Worm (Caenorhabditis elegans) whole organism, L1 larva: Measurements from ENCODE around the gene K09F6.11.
"Not testable (repeated sequence)": the region's sequence is repeated elsewhere in the genome, so short reads cannot be mapped to it uniquely, and the experiment has no call there.

ENCODE experiments used
- C04F5.9 ChIP-seq: sonication (generic microtip); optimal IDR thresholded peaks from 2 replicates; lab custom pipeline; 2016; ENCODE audit warnings: missing genetic modification characterization, missing compliant biosample characterization
- C16A3.4 ChIP-seq: fragments of 150-350 bp; optimal IDR thresholded peaks from 2 replicates; lab custom pipeline; 2014; ENCODE audit warnings: missing biosample characterization, missing genetic modification characterization
- F16B12.6 ChIP-seq: fragments of 150-350 bp; optimal IDR thresholded peaks from 2 replicates; lab custom pipeline; 2014; ENCODE audit warnings: missing biosample characterization, missing genetic modification characterization
- Y116A8C.19 ChIP-seq: sonication (generic microtip); optimal IDR thresholded peaks from 2 replicates; lab custom pipeline; 2016; ENCODE audit warnings: missing compliant biosample characterization, missing genetic modification characterization, borderline replicate concordance
- alr-1 ChIP-seq: fragments of 200-800 bp; sonication (Bioruptor generic); optimal IDR thresholded peaks from 2 replicates; lab custom pipeline; 2018; ENCODE audit warnings: borderline replicate concordance, mild to moderate bottlenecking, missing genetic modification characterization, missing compliant biosample characterization
- blmp-1 ChIP-seq: fragments of 150-350 bp; optimal IDR thresholded peaks from 2 replicates; lab custom pipeline; 2014; ENCODE audit warnings: missing biosample characterization, missing genetic modification characterization
- ceh-8 ChIP-seq: fragments of 200-800 bp; sonication (Bioruptor generic); optimal IDR thresholded peaks from 2 replicates; lab custom pipeline; 2018; ENCODE audit warnings: mild to moderate bottlenecking, missing genetic modification characterization, moderate library complexity, missing compliant biosample characterization
- ceh-88 ChIP-seq: fragments of 200-800 bp; sonication (Bioruptor generic); IDR thresholded peaks from 2 replicates; pipeline ENCODE4 v1.3.6; 2022; ENCODE audit warnings: missing genetic modification characterization, missing compliant biosample characterization
- ceh-90 ChIP-seq: sonication (generic microtip); optimal IDR thresholded peaks from 2 replicates; lab custom pipeline; 2016; ENCODE audit warnings: missing genetic modification characterization, missing compliant biosample characterization
- ces-1 ChIP-seq: fragments of 150-350 bp; optimal IDR thresholded peaks from 2 replicates; lab custom pipeline; 2014; ENCODE audit warnings: missing biosample characterization, missing genetic modification reagents, missing genetic modification characterization
- efl-1 ChIP-seq, 4 experiments: fragments of 150-350 bp; optimal IDR thresholded peaks in 3 of 4; peaks in 1 of 4; 1 replicate in 1 of 4; 2 replicates in 3 of 4; lab custom pipeline; 2014; ENCODE audit warnings: missing biosample characterization in 2 of 4, missing genetic modification characterization in 2 of 4, missing genetic modification reagents in 2 of 4
- efl-3 ChIP-seq: fragments of 200-800 bp; sonication (Bioruptor generic); optimal IDR thresholded peaks from 2 replicates; lab custom pipeline; 2018; ENCODE audit warnings: mild to moderate bottlenecking, missing genetic modification characterization, missing compliant biosample characterization
- egl-27 ChIP-seq, 2 experiments: fragments of 150-350 bp in 1 of 2; sonication (generic microtip); optimal IDR thresholded peaks; 3 replicates each; lab custom pipeline; 2017 to 2018; ENCODE audit warnings: missing biosample characterization in 2 of 2, missing genetic modification characterization in 2 of 2, missing genetic modification reagents in 2 of 2
- elt-2 ChIP-seq: sonication (generic microtip); optimal IDR thresholded peaks from 2 replicates; lab custom pipeline; 2016; ENCODE audit warnings: missing genetic modification characterization, mild to moderate bottlenecking, inconsistent platforms, missing compliant biosample characterization, missing genetic modification reagents
- ets-5 ChIP-seq: fragments of 200-800 bp; sonication (Bioruptor generic); IDR thresholded peaks from 2 replicates; pipeline ENCODE4 v1.3.6; 2022; ENCODE audit warnings: missing genetic modification characterization, missing compliant biosample characterization
- hlh-17 ChIP-seq: fragments of 200-800 bp; sonication (Bioruptor generic); optimal IDR thresholded peaks from 2 replicates; lab custom pipeline; 2018; ENCODE audit warnings: missing genetic modification characterization, mild to moderate bottlenecking, missing compliant biosample characterization, moderate library complexity, borderline replicate concordance
- hlh-4 ChIP-seq: sonication (generic microtip); optimal IDR thresholded peaks from 2 replicates; lab custom pipeline; 2016; ENCODE audit warnings: mild to moderate bottlenecking, missing genetic modification characterization, missing compliant biosample characterization
- hpl-2 ChIP-seq: fragments of 150-350 bp; optimal IDR thresholded peaks from 2 replicates; lab custom pipeline; 2014; ENCODE audit warnings: missing biosample characterization, missing genetic modification reagents, missing genetic modification characterization
- irx-1 ChIP-seq: sonication (generic microtip); optimal IDR thresholded peaks from 2 replicates; lab custom pipeline; 2016; ENCODE audit warnings: missing genetic modification characterization, missing compliant biosample characterization
- lin-14 ChIP-seq: fragments of 200-800 bp; sonication (Bioruptor generic); optimal IDR thresholded peaks from 2 replicates; lab custom pipeline; 2018; ENCODE audit warnings: mild to moderate bottlenecking, missing genetic modification characterization, moderate library complexity, missing compliant biosample characterization
- lin-35 ChIP-seq, 2 experiments: fragments of 150-350 bp; optimal IDR thresholded peaks; 2 replicates each; lab custom pipeline; 2014; ENCODE audit warnings: missing biosample characterization in 2 of 2, missing genetic modification characterization in 2 of 2, missing genetic modification reagents in 2 of 2
- lsy-2 ChIP-seq, 2 experiments: fragments of 150-350 bp; optimal IDR thresholded peaks; 2 replicates each; lab custom pipeline; 2014; ENCODE audit warnings: missing biosample characterization in 2 of 2, missing genetic modification characterization in 2 of 2
- mep-1 ChIP-seq: fragments of 150-350 bp; optimal IDR thresholded peaks from 2 replicates; lab custom pipeline; 2014; ENCODE audit warnings: missing biosample characterization, missing genetic modification characterization
- nhr-19 ChIP-seq: fragments of 200-800 bp; sonication (Bioruptor generic); conservative IDR thresholded peaks from 2 replicates; pipeline ENCODE4 v1.3.6; 2022; ENCODE audit warnings: missing genetic modification characterization, missing compliant biosample characterization
- nhr-28 ChIP-seq: fragments of 150-350 bp; optimal IDR thresholded peaks from 2 replicates; lab custom pipeline; 2014; ENCODE audit warnings: missing biosample characterization, missing genetic modification characterization
- nhr-47 ChIP-seq: sonication (generic microtip); optimal IDR thresholded peaks from 2 replicates; lab custom pipeline; 2016; ENCODE audit warnings: mild to moderate bottlenecking, missing genetic modification characterization, moderate library complexity, missing compliant biosample characterization
- nhr-77 ChIP-seq: fragments of 150-350 bp; optimal IDR thresholded peaks from 2 replicates; lab custom pipeline; 2014; ENCODE audit warnings: missing biosample characterization, missing genetic modification characterization
- nhr-84 ChIP-seq: sonication (generic microtip); optimal IDR thresholded peaks from 2 replicates; lab custom pipeline; 2017; ENCODE audit warnings: missing biosample characterization, missing genetic modification characterization
- nhr-90 ChIP-seq: sonication (generic microtip); optimal IDR thresholded peaks from 2 replicates; lab custom pipeline; 2016; ENCODE audit warnings: mild to moderate bottlenecking, missing genetic modification characterization, missing compliant biosample characterization; ENCODE audit not compliant: poor library complexity
- pag-3 ChIP-seq: sonication (generic microtip); optimal IDR thresholded peaks from 2 replicates; lab custom pipeline; 2017; ENCODE audit warnings: missing genetic modification characterization, mild to moderate bottlenecking, missing compliant biosample characterization, antibody characterized with exemption, borderline replicate concordance; ENCODE audit not compliant: insufficient read depth
- pax-3 ChIP-seq: fragments of 200-800 bp; sonication (Bioruptor generic); optimal IDR thresholded peaks from 2 replicates; lab custom pipeline; 2018; ENCODE audit warnings: mild to moderate bottlenecking, missing genetic modification characterization, moderate library complexity, missing compliant biosample characterization
- pqm-1 ChIP-seq: sonication (generic microtip); optimal IDR thresholded peaks from 3 replicates; lab custom pipeline; 2017; ENCODE audit warnings: missing biosample characterization, missing genetic modification characterization
- skn-1 ChIP-seq: fragments of 150-350 bp; optimal IDR thresholded peaks from 2 replicates; lab custom pipeline; 2014; ENCODE audit warnings: missing biosample characterization, missing genetic modification characterization
- snpc-4 ChIP-seq: fragments of 150-350 bp; optimal IDR thresholded peaks from 2 replicates; lab custom pipeline; 2014; ENCODE audit warnings: missing biosample characterization, missing genetic modification characterization
- sox-4 ChIP-seq: sonication (generic microtip); optimal IDR thresholded peaks from 2 replicates; lab custom pipeline; 2016; ENCODE audit warnings: missing genetic modification characterization, missing compliant biosample characterization
- swsn-7 ChIP-seq: sonication (generic microtip); optimal IDR thresholded peaks from 2 replicates; lab custom pipeline; 2016; ENCODE audit warnings: missing genetic modification characterization, missing compliant biosample characterization
- tbx-2 ChIP-seq: sonication (generic microtip); optimal IDR thresholded peaks from 2 replicates; lab custom pipeline; 2016; ENCODE audit warnings: missing genetic modification characterization, missing compliant biosample characterization
- unc-30 ChIP-seq: sonication (generic microtip); optimal IDR thresholded peaks from 2 replicates; lab custom pipeline; 2017; ENCODE audit warnings: missing biosample characterization, missing genetic modification characterization
- unc-86 ChIP-seq: sonication (generic microtip); optimal IDR thresholded peaks from 2 replicates; lab custom pipeline; 2016; ENCODE audit warnings: missing genetic modification characterization, missing compliant biosample characterization
- ztf-11 ChIP-seq, 2 experiments: sonication (generic microtip); optimal IDR thresholded peaks; 2 replicates each; lab custom pipeline; 2016 to 2017; ENCODE audit warnings: missing genetic modification characterization in 2 of 2, missing biosample characterization in 1 of 2, missing compliant biosample characterization in 1 of 2

Gene K09F6.11

DNA sequence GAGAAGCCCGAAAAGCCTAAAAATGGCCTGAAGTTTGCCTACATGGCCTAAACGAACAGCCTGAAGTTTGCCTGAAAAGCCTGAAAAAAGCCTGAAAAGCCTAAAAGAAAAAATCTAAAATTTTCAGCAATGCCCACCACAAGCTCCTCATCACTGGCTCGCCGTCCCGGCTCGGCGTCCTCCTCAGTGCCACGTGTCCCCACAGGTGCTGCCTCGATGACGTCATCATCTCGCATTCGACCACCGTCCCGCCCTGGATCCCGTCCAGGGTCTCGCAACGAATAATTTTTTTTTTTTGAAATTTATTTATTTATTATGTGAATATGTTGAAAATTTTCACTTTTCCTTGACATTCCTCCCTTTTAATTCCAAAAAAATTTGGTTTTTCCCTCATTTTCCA, 26.3 kb upstream of the K09F6.11 start:
- TF ChIP-seq hpl-2 (GFP tag; lab: Kevin White, UChicago) (no peak), efl-3 (no peak), ets-5 (GFP tag; lab: Robert Waterston, UW) (no peak)
- TF ChIP-seq, all 84 proteins: peak for 0

DNA sequence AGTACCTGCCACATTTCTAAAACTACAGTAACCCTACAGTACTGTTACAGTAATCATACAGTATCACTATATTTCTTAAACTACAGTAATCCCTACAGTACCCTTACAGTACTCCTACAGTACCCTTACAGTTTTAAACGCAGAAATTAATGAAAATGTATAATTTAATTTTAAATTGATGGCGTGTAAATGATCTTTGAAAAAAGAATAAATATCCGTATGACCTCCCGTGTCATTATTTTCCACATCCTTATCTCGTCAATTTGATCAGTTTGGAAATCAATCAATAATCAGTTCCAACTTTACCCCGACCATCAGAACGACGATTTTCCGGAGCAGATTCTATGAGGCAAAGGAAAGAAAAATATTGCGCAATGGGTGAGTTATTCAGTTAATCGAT, 25.1 kb upstream of the K09F6.11 start, which contains the start of gene K09F6.3:
Gene K09F6.3, plus strand, starts transcription at position 301 of the 400 bp plus-strand sequence.
- not testable (repeated sequence) for TF ChIP-seq tbx-2 (tag; lab: Kevin White, UChicago); blmp-1 (tag; lab: Kevin White, UChicago); ceh-88 (GFP tag; lab: Robert Waterston, UW)

DNA sequence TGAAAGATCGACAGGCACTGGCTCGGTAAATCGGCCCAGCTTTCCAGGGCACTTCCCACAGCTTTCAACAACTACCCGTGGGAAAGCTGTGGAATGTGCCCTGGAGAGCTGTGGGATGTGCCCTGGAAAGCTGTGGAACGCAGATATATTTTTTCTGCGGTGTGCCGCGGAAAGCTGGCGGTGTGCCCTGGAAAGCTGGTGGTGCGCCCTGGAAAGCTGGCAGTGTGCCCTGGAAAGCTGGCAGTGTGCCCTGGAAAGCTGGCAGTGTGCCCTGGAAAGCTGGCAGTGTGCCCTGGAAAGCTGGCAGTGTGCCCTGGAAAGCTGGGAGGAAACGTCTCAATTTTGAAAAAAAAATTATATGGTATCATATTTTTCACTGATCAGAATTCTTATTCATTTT, 6.2 kb upstream of the K09F6.11 start:
- no peak for TF ChIP-seq nhr-84 (tag; lab: Kevin White, UChicago)
- no peak for TF ChIP-seq efl-1 (optimal IDR thresholded peaks at IDR 0.05; lab: Kevin White, UChicago)
- TF ChIP-seq efl-1 (GFP tag; optimal IDR thresholded peaks at IDR 0.05 in 1 of 2; lab: Kevin White, UChicago), result no peak
- TF ChIP-seq hlh-17 (GFP tag; lab: Kevin White, UChicago), result no peak
- no peak for TF ChIP-seq ets-5 (GFP tag; lab: Robert Waterston, UW)
- TF ChIP-seq C16A3.4, result no peak
- no peak for TF ChIP-seq snpc-4 (tag; lab: Kevin White, UChicago)
- no peak for TF ChIP-seq nhr-90
- no peak for TF ChIP-seq swsn-7 (tag; lab: Kevin White, UChicago)
- TF ChIP-seq ceh-88 (GFP tag; lab: Robert Waterston, UW), result no peak
- no peak for TF ChIP-seq hlh-4 (tag; lab: Kevin White, UChicago)
- no peak for TF ChIP-seq pqm-1 (tag; lab: Kevin White, UChicago)
- no peak for TF ChIP-seq nhr-77 (tag; lab: Kevin White, UChicago)
- TF ChIP-seq lin-35 (GFP tag; optimal IDR thresholded peaks at IDR 0.05; lab: Kevin White, UChicago), result no peak
- no peak for TF ChIP-seq unc-86 (tag; lab: Kevin White, UChicago)
- no peak for TF ChIP-seq skn-1 (tag; lab: Kevin White, UChicago)
- TF ChIP-seq unc-30 (tag; lab: Kevin White, UChicago), result no peak
- no peak for TF ChIP-seq sox-4
- TF ChIP-seq ceh-90 (tag; lab: Kevin White, UChicago), result no peak
- no peak for TF ChIP-seq elt-2

DNA sequence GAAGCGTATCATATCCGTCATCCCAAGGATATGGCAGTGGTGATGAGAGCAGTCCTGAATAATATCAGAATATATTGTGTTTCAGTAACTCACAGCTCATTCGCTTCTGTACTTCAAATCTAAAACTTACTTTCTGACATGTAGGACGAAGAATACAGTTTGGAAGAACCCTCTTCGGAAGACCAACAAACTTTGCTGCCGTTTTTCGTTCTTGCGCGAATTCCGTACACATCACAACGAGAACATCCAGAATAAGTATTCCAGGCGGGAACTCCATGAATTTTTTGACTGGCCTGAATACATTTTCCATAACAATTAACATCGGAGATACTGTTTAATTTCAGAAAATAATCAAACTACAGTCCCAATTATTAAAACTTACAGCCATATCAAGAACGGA, 2.5 kb upstream of the K09F6.11 start, which contains the start of gene K09F6.15:
Gene K09F6.15, minus strand, starts transcription at position 101 of the 400 bp plus-strand sequence.
- no peak for TF ChIP-seq nhr-47 (tag; lab: Kevin White, UChicago)
- TF ChIP-seq nhr-90, result no peak
- no peak for TF ChIP-seq ceh-8 (GFP tag; lab: Kevin White, UChicago)
- no peak for TF ChIP-seq C04F5.9
- no peak for TF ChIP-seq lsy-2 (tag; optimal IDR thresholded peaks at IDR 0.05; lab: Kevin White, UChicago)
- TF ChIP-seq ztf-11 (tag; optimal IDR thresholded peaks at IDR 0.05; lab: Kevin White, UChicago), result no peak
- no peak for TF ChIP-seq nhr-19 (GFP tag; lab: Robert Waterston, UW)
- no peak for TF ChIP-seq skn-1 (tag; lab: Kevin White, UChicago)
- TF ChIP-seq irx-1 (tag; lab: Kevin White, UChicago), result no peak

DNA sequence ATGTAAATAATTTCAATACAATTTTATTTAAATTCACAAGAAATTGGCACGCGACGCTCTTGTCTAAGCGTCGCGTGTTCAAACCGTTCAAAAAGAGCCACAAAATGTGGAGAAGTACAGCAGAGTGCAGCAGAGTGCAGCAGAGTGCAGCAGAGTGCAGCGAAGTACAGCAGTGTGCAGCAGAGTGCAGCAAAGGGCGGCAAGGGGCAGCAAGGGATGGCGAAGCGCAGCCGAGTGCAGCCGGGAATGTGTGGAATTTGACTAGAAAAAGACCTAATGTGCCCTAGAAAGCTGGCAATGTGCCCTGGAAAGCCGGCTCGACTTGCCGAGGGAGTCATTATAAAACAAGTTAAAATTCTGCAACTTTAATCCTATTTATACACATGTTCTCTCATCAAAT, 676 bp upstream of the K09F6.11 start, which contains the start of gene K09F6.6:
Gene K09F6.6, minus strand, starts transcription at position 43 of the 400 bp plus-strand sequence.
- no peak for TF ChIP-seq nhr-19 (GFP tag; lab: Robert Waterston, UW)
- TF ChIP-seq alr-1 (tag; lab: Kevin White, UChicago), result no peak
- TF ChIP-seq mep-1 (tag; lab: Kevin White, UChicago), result no peak
- TF ChIP-seq ceh-90 (tag; lab: Kevin White, UChicago), result no peak
- TF ChIP-seq ces-1, result no peak
- no peak for TF ChIP-seq elt-2
- no peak for TF ChIP-seq pax-3 (tag; lab: Kevin White, UChicago)
- TF ChIP-seq Y116A8C.19 (tag; lab: Kevin White, UChicago), result no peak
- TF ChIP-seq pag-3, result no peak
- no peak for TF ChIP-seq efl-1 (optimal IDR thresholded peaks at IDR 0.05; lab: Kevin White, UChicago)
- no peak for TF ChIP-seq efl-1 (GFP tag; optimal IDR thresholded peaks at IDR 0.05 in 1 of 2; lab: Kevin White, UChicago)
- TF ChIP-seq egl-27 (tag; optimal IDR thresholded peaks at IDR 0.05; lab: Kevin White, UChicago), result no peak
- TF ChIP-seq irx-1 (tag; lab: Kevin White, UChicago), result no peak
- no peak for TF ChIP-seq lin-14 (GFP tag; lab: Kevin White, UChicago)
- TF ChIP-seq hpl-2 (GFP tag; lab: Kevin White, UChicago), result no peak
- no peak for TF ChIP-seq F16B12.6 (tag; lab: Kevin White, UChicago)
- no peak for TF ChIP-seq nhr-28 (tag; lab: Kevin White, UChicago)
